Worm (Caenorhabditis elegans) whole organism, L2 larva: Measurements from ENCODE around the gene Y17G7B.3.
A peak's percentile ranks its signal among the peaks of the same experiment; 100 is the strongest.

ENCODE experiments used
- F13H6.1 ChIP-seq: sonication (generic microtip); optimal IDR thresholded peaks from 2 replicates; lab custom pipeline; 2016; ENCODE audit warnings: missing genetic modification characterization, missing compliant biosample characterization
- R02D3.7 ChIP-seq: fragments of 150-350 bp; optimal IDR thresholded peaks from 2 replicates; lab custom pipeline; 2014; ENCODE audit warnings: missing biosample characterization, missing genetic modification characterization
- Y55F3AM.14 ChIP-seq: fragments of 200-800 bp; sonication (Bioruptor generic); optimal IDR thresholded peaks from 2 replicates; lab custom pipeline; 2018; ENCODE audit warnings: mild to moderate bottlenecking, missing genetic modification characterization, missing compliant biosample characterization
- alr-1 ChIP-seq: fragments of 150-350 bp; optimal IDR thresholded peaks from 2 replicates; lab custom pipeline; 2014; ENCODE audit warnings: missing biosample characterization, missing genetic modification characterization
- aly-2 ChIP-seq: fragments of 150-350 bp; optimal IDR thresholded peaks from 2 replicates; lab custom pipeline; 2014; ENCODE audit warnings: missing biosample characterization, missing genetic modification characterization
- ama-1 ChIP-seq: fragments of 150-350 bp; optimal IDR thresholded peaks from 2 replicates; lab custom pipeline; 2018; ENCODE audit warnings: inconsistent platforms
- blmp-1 ChIP-seq: sonication (generic microtip); optimal IDR thresholded peaks from 2 replicates; lab custom pipeline; 2017; ENCODE audit warnings: missing genetic modification characterization, mild to moderate bottlenecking, missing compliant biosample characterization, antibody characterized with exemption, moderate library complexity; ENCODE audit not compliant: insufficient read depth
- crh-2 ChIP-seq: sonication (generic microtip); optimal IDR thresholded peaks from 2 replicates; lab custom pipeline; 2017; ENCODE audit warnings: missing biosample characterization, missing genetic modification characterization
- dmd-4 ChIP-seq: sonication (generic microtip); optimal IDR thresholded peaks from 2 replicates; lab custom pipeline; 2017; ENCODE audit warnings: missing biosample characterization, missing genetic modification characterization
- egl-27 ChIP-seq: sonication (generic microtip); optimal IDR thresholded peaks from 3 replicates; lab custom pipeline; 2017; ENCODE audit warnings: missing biosample characterization, missing genetic modification reagents, missing genetic modification characterization
- elt-3 ChIP-seq: sonication (generic microtip); optimal IDR thresholded peaks from 2 replicates; lab custom pipeline; 2017; ENCODE audit warnings: missing biosample characterization, missing genetic modification characterization
- fos-1 ChIP-seq: fragments of 150-350 bp; optimal IDR thresholded peaks from 2 replicates; lab custom pipeline; 2014; ENCODE audit warnings: missing biosample characterization, missing genetic modification characterization
- gmeb-1 ChIP-seq: fragments of 150-350 bp; optimal IDR thresholded peaks from 2 replicates; lab custom pipeline; 2014; ENCODE audit warnings: missing biosample characterization, missing genetic modification characterization
- lin-11 ChIP-seq: fragments of 150-350 bp; sonication (generic microtip); optimal IDR thresholded peaks from 2 replicates; lab custom pipeline; 2014; ENCODE audit warnings: missing biosample characterization, missing genetic modification characterization, inconsistent platforms, mixed read lengths
- lin-13 ChIP-seq: fragments of 150-350 bp; optimal IDR thresholded peaks from 2 replicates; lab custom pipeline; 2014; ENCODE audit warnings: missing biosample characterization, missing genetic modification reagents, missing genetic modification characterization
- lin-39 ChIP-seq: fragments of 150-350 bp; optimal IDR thresholded peaks from 2 replicates; lab custom pipeline; 2014; ENCODE audit warnings: missing biosample characterization, missing genetic modification reagents, missing genetic modification characterization
- lsy-2 ChIP-seq, 2 experiments: fragments of 150-350 bp in 1 of 2; sonication (generic microtip) in 1 of 2; optimal IDR thresholded peaks; 2 replicates each; lab custom pipeline; 2014 to 2017; ENCODE audit warnings: missing biosample characterization in 2 of 2, missing genetic modification characterization in 2 of 2
- mab-5 ChIP-seq: fragments of 150-350 bp; optimal IDR thresholded peaks from 2 replicates; lab custom pipeline; 2014; ENCODE audit warnings: missing biosample characterization, missing genetic modification characterization
- mbf-1 ChIP-seq: sonication (generic microtip); optimal IDR thresholded peaks from 2 replicates; lab custom pipeline; 2017; ENCODE audit warnings: missing biosample characterization, missing genetic modification characterization
- mdl-1 ChIP-seq, 2 experiments: fragments of 150-350 bp in 1 of 2; sonication (generic microtip) in 1 of 2; optimal IDR thresholded peaks; 2 replicates each; lab custom pipeline; 2017; ENCODE audit warnings: missing biosample characterization in 2 of 2, missing genetic modification characterization in 2 of 2
- nhr-11 ChIP-seq: fragments of 150-350 bp; optimal IDR thresholded peaks from 2 replicates; lab custom pipeline; 2014; ENCODE audit warnings: missing biosample characterization, missing genetic modification characterization
- nhr-12 ChIP-seq: fragments of 150-350 bp; optimal IDR thresholded peaks from 2 replicates; lab custom pipeline; 2014; ENCODE audit warnings: missing biosample characterization, missing genetic modification characterization
- nhr-129 ChIP-seq: fragments of 150-350 bp; optimal IDR thresholded peaks from 2 replicates; lab custom pipeline; 2014; ENCODE audit warnings: missing biosample characterization, missing genetic modification characterization
- nhr-21 ChIP-seq: fragments of 150-350 bp; optimal IDR thresholded peaks from 2 replicates; lab custom pipeline; 2014; ENCODE audit warnings: missing biosample characterization, missing genetic modification characterization
- nhr-23 ChIP-seq: fragments of 150-350 bp; optimal IDR thresholded peaks from 2 replicates; lab custom pipeline; 2014; ENCODE audit warnings: missing biosample characterization, missing genetic modification reagents, missing genetic modification characterization
- nhr-25 ChIP-seq: fragments of 150-350 bp; sonication (generic microtip); optimal IDR thresholded peaks from 3 replicates; lab custom pipeline; 2014; ENCODE audit warnings: missing biosample characterization, missing genetic modification characterization
- nhr-6 ChIP-seq: fragments of 150-350 bp; optimal IDR thresholded peaks from 2 replicates; lab custom pipeline; 2014; ENCODE audit warnings: missing biosample characterization, missing genetic modification characterization
- sem-4 ChIP-seq: fragments of 150-350 bp; optimal IDR thresholded peaks from 2 replicates; lab custom pipeline; 2014; ENCODE audit warnings: missing biosample characterization, missing genetic modification reagents, missing genetic modification characterization
- skn-1 ChIP-seq: sonication (generic microtip); optimal IDR thresholded peaks from 2 replicates; lab custom pipeline; 2017; ENCODE audit warnings: missing biosample characterization, missing genetic modification characterization
- sma-3 ChIP-seq: sonication (generic microtip); optimal IDR thresholded peaks from 2 replicates; lab custom pipeline; 2016; ENCODE audit warnings: missing genetic modification reagents, missing genetic modification characterization, missing compliant biosample characterization
- sma-9 ChIP-seq, 2 experiments: fragments of 150-350 bp in 1 of 2; sonication (generic microtip) in 1 of 2; optimal IDR thresholded peaks; 2 replicates each; lab custom pipeline; 2014 to 2016; ENCODE audit warnings: missing genetic modification characterization in 2 of 2, mild to moderate bottlenecking in 1 of 2, missing biosample characterization in 1 of 2, missing compliant biosample characterization in 1 of 2, missing genetic modification reagents in 1 of 2, moderate library complexity in 1 of 2
- snpc-4 ChIP-seq: fragments of 150-350 bp; optimal IDR thresholded peaks from 2 replicates; lab custom pipeline; 2014; ENCODE audit warnings: missing biosample characterization, missing genetic modification characterization
- unc-39 ChIP-seq: fragments of 150-350 bp; optimal IDR thresholded peaks from 2 replicates; lab custom pipeline; 2014; ENCODE audit warnings: missing biosample characterization, missing genetic modification characterization
- unc-55 ChIP-seq: fragments of 150-350 bp; sonication (generic microtip); optimal IDR thresholded peaks from 3 replicates; lab custom pipeline; 2014; ENCODE audit warnings: missing biosample characterization, missing genetic modification reagents, missing genetic modification characterization
- zag-1 ChIP-seq: fragments of 150-350 bp; optimal IDR thresholded peaks from 2 replicates; lab custom pipeline; 2014; ENCODE audit warnings: missing biosample characterization, missing genetic modification characterization
- ztf-4 ChIP-seq: fragments of 150-350 bp; optimal IDR thresholded peaks from 2 replicates; lab custom pipeline; 2014; ENCODE audit warnings: missing biosample characterization, missing genetic modification characterization

Gene Y17G7B.3

ce11 chrII:11958793-11959574 lies 29.8 kb upstream of the Y17G7B.3 start (continued):
- TF ChIP-seq sma-9 (GFP tag; optimal IDR thresholded peaks at IDR 0.05; lab: Kevin White, UChicago) (no peak), sma-9 (tag; optimal IDR thresholded peaks at IDR 0.05; lab: Kevin White, UChicago) (no peak), gmeb-1 (tag; lab: Kevin White, UChicago) (peak; percentile 15), sem-4 (tag; lab: Kevin White, UChicago) (no peak)
- TF ChIP-seq, all 48 proteins: peak for 12

- TF ChIP-seq unc-55 (peak; percentile 58), sma-3 (GFP tag; lab: Kevin White, UChicago) (peak; percentile 65), Y55F3AM.14 (peak; percentile 88), skn-1 (no peak), snpc-4 (no peak), nhr-12 (tag; lab: Kevin White, UChicago) (no peak), lin-13 (GFP tag; lab: Kevin White, UChicago) (peak; percentile 66), nhr-21 (tag; lab: Kevin White, UChicago) (peak; percentile 49), crh-2 (peak; percentile 44), nhr-11 (tag; lab: Kevin White, UChicago) (peak; percentile 66), gmeb-1 (tag; lab: Kevin White, UChicago) (peak; percentile 11), ztf-4 (tag; lab: Kevin White, UChicago) (peak; percentile 31), egl-27 (peak; percentile 9), mbf-1 (tag; lab: Kevin White, UChicago) (peak; percentile 42), F13H6.1 (tag; lab: Kevin White, UChicago) (peak; percentile 81), mdl-1 (tag; optimal IDR thresholded peaks at IDR 0.05; lab: Kevin White, UChicago) (peak in 1 of 2 experiments; percentile 46), nhr-25 (peak; percentile 40), zag-1 (tag; lab: Kevin White, UChicago) (peak; percentile 9), nhr-23 (no peak), lsy-2 (tag; optimal IDR thresholded peaks at IDR 0.05; lab: Kevin White, UChicago) (peak; percentile 49 to 59), sma-9 (GFP tag; optimal IDR thresholded peaks at IDR 0.05; lab: Kevin White, UChicago) (peak; percentile 65), sma-9 (tag; optimal IDR thresholded peaks at IDR 0.05; lab: Kevin White, UChicago) (no peak), nhr-129 (peak; percentile 57), unc-39 (tag; lab: Kevin White, UChicago) (no peak), fos-1 (tag; lab: Kevin White, UChicago) (peak; percentile 59), sem-4 (tag; lab: Kevin White, UChicago) (no peak), lin-11 (tag; lab: Kevin White, UChicago) (peak; percentile 13)
- TF ChIP-seq, all 48 proteins: peak for 20
Observed at ce11 chrII:11960596-11961217, 28.1 kb upstream of the Y17G7B.3 start.

ce11 chrII:11962083-11962482 lies 26.7 kb upstream of the Y17G7B.3 start, which contains the start of the genes W03C9.1 and W03C9.2:
W03C9.1 (minus strand) TSS chrII:11962128.
W03C9.2 (plus strand) TSS chrII:11962368.
- TF ChIP-seq ama-1 (lab: Kevin White, UChicago): no peak
- no peak for TF ChIP-seq snpc-4
- no peak for TF ChIP-seq mdl-1 (tag; optimal IDR thresholded peaks at IDR 0.05; lab: Kevin White, UChicago)
- no peak for TF ChIP-seq lin-39
- TF ChIP-seq blmp-1: no peak
- TF ChIP-seq elt-3: no peak
- no peak for TF ChIP-seq Y55F3AM.14
- TF ChIP-seq egl-27: no peak
- TF ChIP-seq nhr-23: no peak
- no peak for TF ChIP-seq unc-55
- TF ChIP-seq mbf-1 (tag; lab: Kevin White, UChicago): no peak
- TF ChIP-seq fos-1 (tag; lab: Kevin White, UChicago): no peak
- no peak for TF ChIP-seq crh-2
- TF ChIP-seq dmd-4 (tag; lab: Kevin White, UChicago): no peak
- no peak for TF ChIP-seq gmeb-1 (tag; lab: Kevin White, UChicago)
- no peak for TF ChIP-seq R02D3.7 (tag; lab: Kevin White, UChicago)
- TF ChIP-seq aly-2 (tag; lab: Kevin White, UChicago): no peak
- no peak for TF ChIP-seq nhr-25
- TF ChIP-seq, all 48 proteins: peak for 0

- TF ChIP-seq unc-55 (no peak), alr-1 (tag; lab: Kevin White, UChicago) (no peak), nhr-6 (no peak), mab-5 (tag; lab: Kevin White, UChicago) (no peak), sma-9 (GFP tag; optimal IDR thresholded peaks at IDR 0.05; lab: Kevin White, UChicago) (no peak), sma-9 (tag; optimal IDR thresholded peaks at IDR 0.05; lab: Kevin White, UChicago) (no peak), lsy-2 (tag; optimal IDR thresholded peaks at IDR 0.05; lab: Kevin White, UChicago) (no peak)
Observed at ce11 chrII:11963132-11963630, 25.6 kb upstream of the Y17G7B.3 start.
